Worm (Caenorhabditis elegans): Measurements from ENCODE around the gene ceh-22.

Gene ceh-22

ce11 chrV:10716865-10717713 lies 45.4 kb downstream of the ceh-22 start (continued):
- no peak for TF ChIP-seq mxl-2 (GFP tag; conservative IDR thresholded peaks at IDR 0.05)
- TF ChIP-seq dpl-1 (GFP tag; optimal IDR thresholded peaks at IDR 0.05) = peak; percentile 24
- TF ChIP-seq tra-1 (GFP tag; IDR thresholded peaks at IDR 0.05) = peak; percentile 60
- no peak for TF ChIP-seq daf-19 (GFP tag; conservative IDR thresholded peaks at IDR 0.05)
- TF ChIP-seq lin-39 (tag; optimal IDR thresholded peaks at IDR 0.05) = no peak
- TF ChIP-seq egl-43 (GFP tag; IDR thresholded peaks at IDR 0.05) = peak; percentile 61; the same call in 1 of the 2 replicates
- TF ChIP-seq skn-1 (tag; optimal IDR thresholded peaks at IDR 0.05) = no peak
- no peak for TF ChIP-seq F10B5.3 (tag; optimal IDR thresholded peaks at IDR 0.05)
- TF ChIP-seq aly-2 (tag; optimal IDR thresholded peaks at IDR 0.05) = no peak
- no peak for TF ChIP-seq pha-4 (GFP tag; IDR thresholded peaks at IDR 0.05)
- TF ChIP-seq pha-4 (tag; optimal IDR thresholded peaks at IDR 0.05) = no peak
- TF ChIP-seq Y75B8A.6 (GFP tag; IDR thresholded peaks at IDR 0.05) = 0 out of 2 replicates have a peak, but pooled peaks have one; percentile 3
- TF ChIP-seq daf-8 (GFP tag; IDR thresholded peaks at IDR 0.05) = no peak
- TF ChIP-seq Y5F2A.4 (GFP tag; optimal IDR thresholded peaks at IDR 0.05) = no peak
- peak; percentile 95 for TF ChIP-seq hlh-11 (tag; optimal IDR thresholded peaks at IDR 0.05)
- TF ChIP-seq fkh-10 (GFP tag; optimal IDR thresholded peaks at IDR 0.05) = no peak
- no peak for TF ChIP-seq snpc-4 (tag; optimal IDR thresholded peaks at IDR 0.05)

- TF ChIP-seq skn-1 (tag; optimal IDR thresholded peaks at IDR 0.05) = no peak
- TF ChIP-seq saeg-2 (GFP tag; IDR thresholded peaks at IDR 0.05) = no peak
- no peak for TF ChIP-seq nhr-111 (GFP tag; optimal IDR thresholded peaks at IDR 0.05)
- no peak for TF ChIP-seq dmd-9 (GFP tag; IDR thresholded peaks at IDR 0.05)
- TF ChIP-seq pha-4 (GFP tag; IDR thresholded peaks at IDR 0.05) = no peak
- no peak for TF ChIP-seq pha-4 (tag; optimal IDR thresholded peaks at IDR 0.05)
- TF ChIP-seq aha-1 (tag) = no peak
- no peak for TF ChIP-seq unc-62 (GFP tag; optimal IDR thresholded peaks at IDR 0.05 in 1 of 2)
- TF ChIP-seq unc-62 (tag; optimal IDR thresholded peaks at IDR 0.05) = no peak
Observed at ce11 chrV:10718037-10718436, 46.3 kb downstream of the ceh-22 start.

- TF ChIP-seq zag-1 (tag; optimal IDR thresholded peaks at IDR 0.05) = no peak
- no peak for TF ChIP-seq tra-1 (GFP tag; IDR thresholded peaks at IDR 0.05)
- no peak for TF ChIP-seq jun-1 (tag; optimal IDR thresholded peaks at IDR 0.05)
- TF ChIP-seq ztf-7 (tag; optimal IDR thresholded peaks at IDR 0.05) = no peak
- TF ChIP-seq daf-16 (GFP tag; optimal IDR thresholded peaks at IDR 0.05) = no peak
- TF ChIP-seq daf-16 (tag; optimal IDR thresholded peaks at IDR 0.05) = no peak
- TF ChIP-seq F49E8.2 (tag; optimal IDR thresholded peaks at IDR 0.05; ENCODE audit: borderline replicate concordance) = no peak
- no peak for TF ChIP-seq php-3 (GFP tag; IDR thresholded peaks at IDR 0.05)
- no peak for TF ChIP-seq nhr-237 (tag; optimal IDR thresholded peaks at IDR 0.05)
- no peak for TF ChIP-seq ceh-20 (GFP tag; IDR thresholded peaks at IDR 0.05)
- TF ChIP-seq nhr-11 (tag; optimal IDR thresholded peaks at IDR 0.05) = peak; percentile 76
- no peak for TF ChIP-seq ceh-32 (tag; optimal IDR thresholded peaks at IDR 0.05; ENCODE audit: poor library complexity)
- no peak for TF ChIP-seq zip-11 (GFP tag; IDR thresholded peaks at IDR 0.05)
- no peak for TF ChIP-seq dmd-9 (GFP tag; IDR thresholded peaks at IDR 0.05)
- TF ChIP-seq ama-1 (optimal IDR thresholded peaks at IDR 0.05) = no peak
- no peak for TF ChIP-seq mdl-1 (tag; optimal IDR thresholded peaks at IDR 0.05)
- TF ChIP-seq unc-62 (GFP tag; optimal IDR thresholded peaks at IDR 0.05 in 1 of 2) = peak in 1 of 2 experiments; percentile 92
- TF ChIP-seq unc-62 (tag; optimal IDR thresholded peaks at IDR 0.05) = no peak
- no peak for TF ChIP-seq spr-3 (GFP tag; optimal IDR thresholded peaks at IDR 0.05)
- 0 out of 2 replicates have a peak, but pooled peaks have one; percentile 60 for TF ChIP-seq pha-4 (GFP tag; IDR thresholded peaks at IDR 0.05)
- no peak for TF ChIP-seq pha-4 (tag; optimal IDR thresholded peaks at IDR 0.05)
- no peak for TF ChIP-seq nhr-76 (tag; optimal IDR thresholded peaks at IDR 0.05)
- TF ChIP-seq Y48G9A.11 (GFP tag; IDR thresholded peaks at IDR 0.05) = no peak
- TF ChIP-seq lin-39 (tag; optimal IDR thresholded peaks at IDR 0.05) = no peak
- TF ChIP-seq daf-8 (GFP tag; IDR thresholded peaks at IDR 0.05) = no peak
- no peak for TF ChIP-seq Y5F2A.4 (GFP tag; optimal IDR thresholded peaks at IDR 0.05)
- no peak for TF ChIP-seq unc-130 (GFP tag; optimal IDR thresholded peaks at IDR 0.05)
- TF ChIP-seq T20F7.1 (GFP tag; optimal IDR thresholded peaks at IDR 0.05) = no peak
- no peak for TF ChIP-seq cey-2 (tag; optimal IDR thresholded peaks at IDR 0.05; ENCODE audit: borderline replicate concordance, insufficient read depth)
- TF ChIP-seq ceh-28 (tag; optimal IDR thresholded peaks at IDR 0.05) = no peak
- TF ChIP-seq nhr-28 (tag; optimal IDR thresholded peaks at IDR 0.05) = peak; percentile 2
- TF ChIP-seq aha-1 (tag) = peak; percentile 80
Observed at ce11 chrV:10719019-10719832, 47.5 kb downstream of the ceh-22 start.
